Worm (Caenorhabditis elegans): ENCODE results near the gene F55G7.1.

- no peak for TF ChIP-seq dmd-4 (tag; optimal IDR thresholded peaks at IDR 0.05; ENCODE audit: borderline replicate concordance)
- no peak for TF ChIP-seq sox-2 (GFP tag; IDR thresholded peaks at IDR 0.05)
- no peak for TF ChIP-seq pqm-1 (tag; optimal IDR thresholded peaks at IDR 0.05)
- no peak for TF ChIP-seq unc-86 (tag; optimal IDR thresholded peaks at IDR 0.05)
- TF ChIP-seq fkh-10 (GFP tag; optimal IDR thresholded peaks at IDR 0.05): no peak
- no peak for TF ChIP-seq syd-9 (tag; optimal IDR thresholded peaks at IDR 0.05)
Observed at ce11 chrX:11917994-11918393, 6.2 kb upstream of the F55G7.1 start, which contains the start of gene Y62H9A.16.
